Worm (Caenorhabditis elegans) whole organism, early embryonic: ENCODE measurements around the gene srab-1.

Experiments
- aly-1 ChIP-seq: sonication (generic microtip); optimal IDR thresholded peaks from 2 replicates; lab custom pipeline; 2016; ENCODE audit warnings: missing genetic modification characterization, missing compliant biosample characterization
- ama-1 ChIP-seq: fragments of 150-350 bp; optimal IDR thresholded peaks from 2 replicates; lab custom pipeline; 2014
- ceh-13 ChIP-seq: fragments of 200-800 bp; sonication (Bioruptor generic); optimal IDR thresholded peaks from 2 replicates; lab custom pipeline; 2018; ENCODE audit warnings: mild to moderate bottlenecking, missing genetic modification characterization, missing compliant biosample characterization
- ceh-36 ChIP-seq: sonication (generic microtip); optimal IDR thresholded peaks from 2 replicates; lab custom pipeline; 2016; ENCODE audit warnings: missing genetic modification characterization, inconsistent platforms, missing compliant biosample characterization
- flt-1 ChIP-seq: fragments of 200-800 bp; sonication (Bioruptor generic); IDR thresholded peaks from 2 replicates; pipeline ENCODE4 v1.3.6; 2022; ENCODE audit warnings: missing genetic modification characterization, missing compliant biosample characterization
- hnd-1 ChIP-seq: sonication (generic microtip); optimal IDR thresholded peaks from 2 replicates; lab custom pipeline; 2016; ENCODE audit warnings: missing genetic modification characterization, missing compliant biosample characterization
- pes-1 ChIP-seq: fragments of 200-800 bp; sonication (Bioruptor generic); IDR thresholded peaks from 2 replicates; pipeline ENCODE4 v1.3.6; 2022; ENCODE audit warnings: missing genetic modification reagents, missing genetic modification characterization, missing compliant biosample characterization
- scrt-1 ChIP-seq: fragments of 200-800 bp; sonication (Bioruptor generic); IDR thresholded peaks from 2 replicates; pipeline ENCODE4 v1.3.6; 2022; ENCODE audit warnings: missing genetic modification characterization, missing compliant biosample characterization
- tbx-11 ChIP-seq: fragments of 200-800 bp; sonication (Bioruptor generic); IDR thresholded peaks from 2 replicates; pipeline ENCODE4 v1.3.6; 2022; ENCODE audit warnings: missing genetic modification characterization, missing compliant biosample characterization
- tra-4 ChIP-seq: sonication (generic microtip); optimal IDR thresholded peaks from 2 replicates; lab custom pipeline; 2017; ENCODE audit warnings: missing genetic modification characterization, missing compliant biosample characterization

DNA sequence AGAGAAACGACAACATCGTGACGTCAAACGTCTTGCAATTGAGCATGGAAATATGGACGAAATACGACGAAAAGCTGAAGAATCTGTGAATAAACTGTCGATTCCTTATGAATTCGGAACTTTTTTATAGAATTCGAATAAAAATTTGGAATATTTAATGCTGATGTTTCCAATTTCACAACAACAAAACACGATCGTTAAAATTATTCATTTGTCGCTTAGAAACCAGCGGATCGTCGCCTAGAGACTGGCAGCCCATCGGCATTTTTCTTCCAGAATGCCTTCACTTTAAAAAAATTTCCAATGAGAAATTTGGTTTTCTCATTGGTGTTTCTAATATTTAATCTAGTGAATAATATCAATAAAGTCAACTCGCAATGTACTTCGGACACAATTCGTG lies 48.6 kb downstream of the srab-1 start, which contains the start of gene cwp-4:
- TF ChIP-seq tbx-11 (GFP tag; lab: Robert Waterston, UW) = no peak
- TF ChIP-seq scrt-1 (GFP tag; lab: Robert Waterston, UW) = no peak
- no peak for TF ChIP-seq hnd-1
- no peak for TF ChIP-seq tra-4
- no peak for TF ChIP-seq ama-1 (lab: Kevin White, UChicago)
- TF ChIP-seq pes-1 = no peak
- TF ChIP-seq ceh-13 (GFP tag; lab: Kevin White, UChicago) = no peak
- TF ChIP-seq flt-1 (GFP tag; lab: Robert Waterston, UW) = no peak
- TF ChIP-seq aly-1 (tag; lab: Kevin White, UChicago) = no peak
- no peak for TF ChIP-seq ceh-36
